Fruit fly (Drosophila melanogaster): ENCODE data around the gene ph-p.

Gene ph-p

DNA sequence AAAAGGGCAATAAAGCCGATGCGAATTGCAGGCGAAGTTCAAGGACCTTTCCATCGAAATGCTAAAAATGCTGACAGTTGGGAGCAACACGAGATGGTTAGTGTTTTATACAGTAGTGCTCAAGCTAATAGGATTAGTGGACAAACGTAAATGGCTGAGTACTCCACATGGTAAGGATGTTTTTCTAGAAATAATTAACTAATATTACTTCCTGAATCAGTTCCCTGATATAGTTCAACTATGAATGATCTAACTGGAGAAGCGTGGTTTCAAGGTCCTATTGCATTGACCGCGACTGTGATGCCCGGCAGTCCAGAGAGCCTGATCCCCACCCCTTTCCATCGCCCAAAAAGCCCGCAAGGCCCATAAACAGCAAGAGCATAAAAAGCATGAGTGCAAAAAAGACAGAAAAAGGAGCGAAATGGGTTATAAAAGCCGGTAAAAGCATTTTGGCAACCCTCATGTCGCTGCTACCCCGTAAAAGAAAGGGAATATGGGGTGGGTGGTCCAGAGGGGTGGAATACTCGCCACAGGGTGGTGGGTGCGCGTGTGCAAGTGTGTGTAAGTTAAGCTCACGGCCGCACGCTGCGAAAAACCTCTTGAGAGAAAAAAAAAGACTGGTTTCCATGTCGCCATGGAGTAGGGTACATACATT, 3.8 kb downstream of the ph-p start (continued):
- peak; percentile 80 for TF ChIP-seq CG8119 (GFP tag; IDR thresholded peaks at IDR 0.05)
- peak; percentile 67 for TF ChIP-seq CG6276 (GFP tag; optimal IDR thresholded peaks at IDR 0.05)
- peak; percentile 83 for TF ChIP-seq CG3919 (GFP tag; optimal IDR thresholded peaks at IDR 0.05)
- peak; percentile 92 for TF ChIP-seq CG31627 (GFP tag; optimal IDR thresholded peaks at IDR 0.05)
- TF ChIP-seq CG11902 (GFP tag; optimal IDR thresholded peaks at IDR 0.05): peak; percentile 84
- peak; percentile 92 for TF ChIP-seq cyc (GFP tag; optimal IDR thresholded peaks at IDR 0.05)
- no peak for TF ChIP-seq fkh (GFP tag; optimal IDR thresholded peaks at IDR 0.05)
- peak; percentile 86 for TF ChIP-seq CG6792 (GFP tag; optimal IDR thresholded peaks at IDR 0.05)
- TF ChIP-seq CG15336 (GFP tag; IDR thresholded peaks at IDR 0.05): peak; percentile 83
- peak; percentile 72 for TF ChIP-seq CG4318 (GFP tag; optimal IDR thresholded peaks at IDR 0.05)
- TF ChIP-seq Sox102F (GFP tag; optimal IDR thresholded peaks at IDR 0.05): peak; percentile 92
- TF ChIP-seq CG10631 (GFP tag; optimal IDR thresholded peaks at IDR 0.05): peak; percentile 83
- peak; percentile 70 for TF ChIP-seq Sox15 (GFP tag; optimal IDR thresholded peaks at IDR 0.05)
- peak; percentile 72 for TF ChIP-seq eg (GFP tag; IDR thresholded peaks at IDR 0.05)
- TF ChIP-seq net (GFP tag; optimal IDR thresholded peaks at IDR 0.05): peak; percentile 77
- peak; percentile 58 to 77 for TF ChIP-seq salr (GFP tag; optimal IDR thresholded peaks at IDR 0.05)
- peak; percentile 88 for TF ChIP-seq pdm3 (GFP tag; optimal IDR thresholded peaks at IDR 0.05)
- TF ChIP-seq Gug (GFP tag; IDR thresholded peaks at IDR 0.05): peak; percentile 51
- TF ChIP-seq Met (GFP tag; optimal IDR thresholded peaks at IDR 0.05): peak; percentile 94
- TF ChIP-seq OdsH (GFP tag; optimal IDR thresholded peaks at IDR 0.05): peak; percentile 86
- TF ChIP-seq CG6163 (GFP tag; IDR thresholded peaks at IDR 0.05): peak; percentile 88
- peak; percentile 77 for TF ChIP-seq CG8632 (GFP tag; optimal IDR thresholded peaks at IDR 0.05)
- TF ChIP-seq fd85E (GFP tag; optimal IDR thresholded peaks at IDR 0.05): peak; percentile 56
- TF ChIP-seq Lpt (GFP tag; optimal IDR thresholded peaks at IDR 0.05): peak; percentile 36

DNA sequence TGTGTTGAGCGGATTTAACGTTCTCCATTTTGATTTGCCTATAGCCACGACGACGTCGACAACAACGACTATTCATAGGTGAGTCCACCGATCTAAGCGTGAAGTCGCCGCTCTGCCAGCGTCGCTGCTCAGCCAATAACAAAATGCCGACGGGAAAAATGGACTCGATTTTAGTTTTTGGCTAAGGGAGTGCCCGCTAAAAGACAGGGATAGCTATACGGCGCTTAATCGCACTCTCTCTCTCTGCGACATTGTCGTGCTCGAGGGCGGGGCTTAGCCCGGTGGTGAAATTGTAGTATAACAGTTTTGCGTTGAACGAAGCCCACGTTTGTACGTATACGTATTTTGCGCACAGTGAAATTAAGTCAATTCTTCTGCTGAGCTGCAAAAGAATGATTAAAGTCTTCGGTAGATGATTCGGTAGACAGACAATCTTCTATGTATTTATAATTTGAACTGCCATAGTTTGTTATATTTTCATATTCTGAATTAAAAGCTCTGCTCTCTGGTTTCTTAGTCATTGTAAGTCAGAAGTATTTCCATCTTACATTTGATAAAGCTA, 12.6 kb downstream of the ph-p start:
- TF ChIP-seq CG8119 (GFP tag; IDR thresholded peaks at IDR 0.05) (0 out of 3 replicates have a peak, but pooled peaks have one; percentile 13), ss (GFP tag; optimal IDR thresholded peaks at IDR 0.05) (peak in 1 of 2 experiments; percentile 2), Eip93F (GFP tag; optimal IDR thresholded peaks at IDR 0.05) (no peak), eg (GFP tag; IDR thresholded peaks at IDR 0.05) (peak; percentile 50; the same call in 1 of the 3 replicates), dsx (GFP tag; optimal IDR thresholded peaks at IDR 0.05; ENCODE audit: poor library complexity, severe bottlenecking) (peak; percentile 92), CG31627 (GFP tag; optimal IDR thresholded peaks at IDR 0.05) (no peak), Eip78C (GFP tag) (peak; percentile 30), CG16779 (tag; optimal IDR thresholded peaks at IDR 0.05) (no peak), CG6163 (GFP tag; IDR thresholded peaks at IDR 0.05) (peak; percentile 15; the same call in 1 of the 3 replicates), fd59A (GFP tag; optimal IDR thresholded peaks at IDR 0.05) (no peak)

DNA sequence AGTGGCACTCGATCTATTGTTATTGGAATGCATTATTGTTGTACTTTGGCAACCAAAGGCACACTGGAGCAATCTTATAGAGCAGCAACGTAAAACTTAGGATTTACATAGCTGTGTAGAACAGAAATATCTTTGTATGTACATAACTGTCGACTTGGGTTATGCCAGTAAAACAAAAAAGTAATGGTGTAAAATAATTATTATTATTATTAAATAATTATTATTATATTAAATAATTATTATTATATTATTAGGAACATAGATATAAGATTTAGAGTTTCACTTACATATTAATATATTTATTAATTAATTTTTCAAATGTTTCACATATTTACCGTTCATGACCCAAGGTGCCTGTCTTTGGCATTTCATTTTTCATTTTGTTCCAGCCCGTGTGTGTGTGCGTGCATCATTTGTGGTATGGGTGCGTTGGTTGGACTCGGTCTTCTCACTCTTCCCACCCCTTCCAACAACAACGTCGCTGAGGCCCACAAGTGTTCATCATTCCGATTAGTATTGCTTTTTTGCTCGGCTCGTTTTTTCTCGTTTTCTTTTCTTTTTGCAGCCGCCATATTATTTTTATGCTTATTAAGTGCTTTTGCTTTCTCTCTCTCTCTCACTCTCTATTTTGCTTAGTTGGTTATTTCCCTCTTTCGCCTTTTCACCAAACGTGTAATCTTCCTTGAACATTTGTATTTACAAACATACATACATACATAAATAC, 14.0 kb downstream of the ph-p start:
- TF ChIP-seq CG11762 (GFP tag; optimal IDR thresholded peaks at IDR 0.05; ENCODE audit: insufficient read depth): peak; percentile 88
- peak; percentile 85 for TF ChIP-seq CG11902 (GFP tag; optimal IDR thresholded peaks at IDR 0.05)
- TF ChIP-seq Hr38 (GFP tag; optimal IDR thresholded peaks at IDR 0.05): no peak
- peak; percentile 82 for TF ChIP-seq CG6792 (GFP tag; optimal IDR thresholded peaks at IDR 0.05)
- TF ChIP-seq CG4318 (GFP tag; optimal IDR thresholded peaks at IDR 0.05): peak; percentile 96
- peak; percentile 85 for TF ChIP-seq CG6854 (GFP tag; optimal IDR thresholded peaks at IDR 0.05)
- peak; percentile 73 for TF ChIP-seq Met (GFP tag; optimal IDR thresholded peaks at IDR 0.05)
- TF ChIP-seq Blimp-1 (GFP tag; optimal IDR thresholded peaks at IDR 0.05): peak; percentile 83
- peak; percentile 94 for TF ChIP-seq achi (GFP tag; optimal IDR thresholded peaks at IDR 0.05)
- peak; percentile 95 for TF ChIP-seq CG6276 (GFP tag; optimal IDR thresholded peaks at IDR 0.05)
- peak; percentile 76 for TF ChIP-seq dac (GFP tag; optimal IDR thresholded peaks at IDR 0.05)
- peak; percentile 46 for TF ChIP-seq vri (GFP tag; optimal IDR thresholded peaks at IDR 0.05)
- TF ChIP-seq Sox102F (GFP tag; optimal IDR thresholded peaks at IDR 0.05): peak; percentile 49
- peak; percentile 84 for TF ChIP-seq CG11294 (GFP tag; IDR thresholded peaks at IDR 0.05)
- peak; percentile 83 for TF ChIP-seq OdsH (GFP tag; optimal IDR thresholded peaks at IDR 0.05)
- TF ChIP-seq esn (GFP tag; optimal IDR thresholded peaks at IDR 0.05): peak; percentile 88
- TF ChIP-seq pdm3 (GFP tag; optimal IDR thresholded peaks at IDR 0.05): peak; percentile 74
- TF ChIP-seq salr (GFP tag; optimal IDR thresholded peaks at IDR 0.05): peak; percentile 72 to 79
- TF ChIP-seq Sox14 (GFP tag; optimal IDR thresholded peaks at IDR 0.05): peak; percentile 11
- peak; percentile 86 for TF ChIP-seq spab (GFP tag; optimal IDR thresholded peaks at IDR 0.05)
- TF ChIP-seq CG8632 (GFP tag; optimal IDR thresholded peaks at IDR 0.05): peak; percentile 95
- peak; percentile 77 for TF ChIP-seq CG10669 (GFP tag; optimal IDR thresholded peaks at IDR 0.05)
- TF ChIP-seq Ets96B (tag; optimal IDR thresholded peaks at IDR 0.05): peak; percentile 89

Measured in whole organism, prepupa.